Fruit fly (Drosophila melanogaster) whole organism, embryonic: ENCODE measurements around the gene Moe.

ENCODE experiments used
- Ada2b ChIP-seq: fragments of 200-800 bp; sonication (Bioruptor generic); IDR thresholded peaks from 2 replicates; pipeline ENCODE4 v1.3.6; 2022; ENCODE audit warnings: missing biosample characterization, missing genetic modification characterization
- Asciz ChIP-seq: fragments of 200-800 bp; sonication (Bioruptor generic); optimal IDR thresholded peaks from 2 replicates; lab custom pipeline; 2017; ENCODE audit warnings: missing biosample characterization, mild to moderate bottlenecking, missing genetic modification characterization, missing genetic modification reagents
- CG1024 ChIP-seq: fragments of 200-800 bp; sonication (Bioruptor generic); IDR thresholded peaks from 2 replicates; pipeline ENCODE4 v1.3.6; 2022; ENCODE audit warnings: missing biosample characterization, missing genetic modification characterization
- CG11247 ChIP-seq: fragments of 200-800 bp; sonication (Bioruptor generic); IDR thresholded peaks from 2 replicates; pipeline ENCODE4 v1.3.6; 2022; ENCODE audit warnings: missing biosample characterization, missing genetic modification characterization
- CG11398 ChIP-seq: fragments of 200-800 bp; sonication (Bioruptor generic); optimal IDR thresholded peaks from 2 replicates; lab custom pipeline; 2016; ENCODE audit warnings: missing biosample characterization, missing genetic modification characterization
- CG11696 ChIP-seq: fragments of 200-800 bp; sonication (Bioruptor generic); IDR thresholded peaks from 2 replicates; pipeline ENCODE4 v1.3.6; 2022; ENCODE audit warnings: missing biosample characterization, missing genetic modification characterization
- CG12155 ChIP-seq: fragments of 200-800 bp; sonication (Bioruptor generic); optimal IDR thresholded peaks from 3 replicates; lab custom pipeline; 2016; ENCODE audit warnings: missing biosample characterization, missing genetic modification characterization
- CG12219 ChIP-seq: fragments of 200-800 bp; sonication (Bioruptor generic); optimal IDR thresholded peaks from 3 replicates; lab custom pipeline; 2018; ENCODE audit warnings: missing biosample characterization, mild to moderate bottlenecking, missing genetic modification characterization
- CG13894 ChIP-seq: fragments of 200-800 bp; sonication (Bioruptor generic); optimal IDR thresholded peaks from 3 replicates; lab custom pipeline; 2018; ENCODE audit warnings: missing biosample characterization, mild to moderate bottlenecking, missing genetic modification characterization, moderate library complexity
- CG14860 ChIP-seq: fragments of 200-800 bp; sonication (Bioruptor generic); IDR thresholded peaks from 3 replicates; pipeline ENCODE4 v1.3.6; 2022; ENCODE audit warnings: missing biosample characterization, missing genetic modification characterization; ENCODE audit not compliant: partially characterized antibody
- CG15011 ChIP-seq: fragments of 200-800 bp; sonication (Bioruptor generic); optimal IDR thresholded peaks from 3 replicates; lab custom pipeline; 2018; ENCODE audit warnings: missing biosample characterization, mild to moderate bottlenecking, missing genetic modification characterization
- CG15601 ChIP-seq: fragments of 200-800 bp; sonication (Bioruptor generic); optimal IDR thresholded peaks from 3 replicates; lab custom pipeline; 2019; ENCODE audit warnings: missing biosample characterization, mild to moderate bottlenecking, missing genetic modification characterization, moderate library complexity
- CG18764 ChIP-seq: fragments of 200-800 bp; sonication (Bioruptor generic); optimal IDR thresholded peaks from 3 replicates; lab custom pipeline; 2016; ENCODE audit warnings: missing biosample characterization, missing genetic modification characterization
- CG2712 ChIP-seq: fragments of 200-800 bp; optimal IDR thresholded peaks from 3 replicates; lab custom pipeline; 2019; ENCODE audit warnings: missing biosample characterization, mild to moderate bottlenecking, missing genetic modification characterization, moderate library complexity
- CG31441 ChIP-seq: fragments of 200-800 bp; sonication (Bioruptor generic); IDR thresholded peaks from 2 replicates; pipeline ENCODE4 v1.3.6; 2022; ENCODE audit warnings: missing biosample characterization, missing genetic modification characterization
- CG3281 ChIP-seq: fragments of 200-800 bp; sonication (Bioruptor generic); optimal IDR thresholded peaks from 3 replicates; lab custom pipeline; 2017; ENCODE audit warnings: missing biosample characterization, mild to moderate bottlenecking, missing genetic modification characterization
- CG3407 ChIP-seq: fragments of 200-800 bp; sonication (Bioruptor generic); optimal IDR thresholded peaks from 2 replicates; lab custom pipeline; 2018; ENCODE audit warnings: missing biosample characterization, mild to moderate bottlenecking, missing genetic modification characterization
- CG3838 ChIP-seq: fragments of 200-800 bp; sonication (Bioruptor generic); optimal IDR thresholded peaks from 3 replicates; lab custom pipeline; 2016; ENCODE audit warnings: missing biosample characterization, missing genetic modification characterization
- CG4328 ChIP-seq: fragments of 200-800 bp; sonication (Bioruptor generic); optimal IDR thresholded peaks from 3 replicates; lab custom pipeline; 2017; ENCODE audit warnings: missing biosample characterization, missing genetic modification reagents, missing genetic modification characterization
- CG7745 ChIP-seq: fragments of 200-800 bp; sonication (Bioruptor generic); optimal IDR thresholded peaks from 2 replicates; lab custom pipeline; 2018; ENCODE audit warnings: missing biosample characterization, mild to moderate bottlenecking, missing genetic modification characterization, moderate library complexity
- CG8388 ChIP-seq: fragments of 200-800 bp; sonication (Bioruptor generic); optimal IDR thresholded peaks from 2 replicates; lab custom pipeline; 2019; ENCODE audit warnings: missing biosample characterization, mild to moderate bottlenecking, missing genetic modification characterization, moderate library complexity
- CG9797 ChIP-seq: fragments of 200-800 bp; sonication (Bioruptor generic); optimal IDR thresholded peaks from 3 replicates; lab custom pipeline; 2018; ENCODE audit warnings: missing biosample characterization, mild to moderate bottlenecking, missing genetic modification characterization
- CoRest ChIP-seq: fragments of 200-800 bp; sonication (Bioruptor generic); optimal IDR thresholded peaks from 3 replicates; lab custom pipeline; 2018; ENCODE audit warnings: missing biosample characterization, mild to moderate bottlenecking, missing genetic modification characterization, moderate library complexity
- CrebB ChIP-seq: fragments of 200-800 bp; sonication (Bioruptor generic); optimal IDR thresholded peaks from 3 replicates; lab custom pipeline; 2018; ENCODE audit warnings: missing biosample characterization, mild to moderate bottlenecking, missing genetic modification characterization
- Dbx ChIP-seq: fragments of 200-800 bp; sonication (Bioruptor generic); IDR thresholded peaks from 3 replicates; pipeline ENCODE4 v1.3.6; 2022; ENCODE audit warnings: missing biosample characterization, missing genetic modification characterization
- HLH4C ChIP-seq: fragments of 200-800 bp; sonication (Bioruptor generic); IDR thresholded peaks from 3 replicates; pipeline ENCODE4 v1.3.6; 2022; ENCODE audit warnings: missing biosample characterization, missing genetic modification characterization; ENCODE audit not compliant: partially characterized antibody
- Kr ChIP-seq: fragments of 200-800 bp; sonication (Bioruptor generic); optimal IDR thresholded peaks from 2 replicates; lab custom pipeline; 2017; ENCODE audit warnings: missing biosample characterization, mild to moderate bottlenecking, missing genetic modification characterization
- Mad ChIP-seq: fragments of 200-800 bp; sonication (Bioruptor generic); optimal IDR thresholded peaks from 2 replicates; lab custom pipeline; 2016; ENCODE audit warnings: missing biosample characterization, missing genetic modification characterization
- NC2β ChIP-seq: fragments of 200-800 bp; sonication (Bioruptor generic); optimal IDR thresholded peaks from 2 replicates; lab custom pipeline; 2016; ENCODE audit warnings: missing biosample characterization, missing genetic modification characterization
- Poxn ChIP-seq: fragments of 200-800 bp; sonication (Bioruptor generic); IDR thresholded peaks from 2 replicates; pipeline ENCODE4 v1.3.6; 2022; ENCODE audit warnings: missing biosample characterization, missing genetic modification characterization
- Six4 ChIP-seq: fragments of 200-800 bp; sonication (Bioruptor generic); optimal IDR thresholded peaks from 2 replicates; lab custom pipeline; 2016; ENCODE audit warnings: missing biosample characterization, missing genetic modification characterization
- Taf1 ChIP-seq: fragments of 200-800 bp; sonication (Bioruptor generic); IDR thresholded peaks from 2 replicates; pipeline ENCODE4 v1.3.6; 2022; ENCODE audit warnings: missing biosample characterization, missing genetic modification characterization
- bab2 ChIP-seq: fragments of 200-800 bp; sonication (Bioruptor generic); optimal IDR thresholded peaks from 2 replicates; lab custom pipeline; 2016; ENCODE audit warnings: missing biosample characterization, missing genetic modification characterization
- crc ChIP-seq: fragments of 200-800 bp; sonication (Bioruptor generic); optimal IDR thresholded peaks from 2 replicates; lab custom pipeline; 2016; ENCODE audit warnings: missing biosample characterization, missing genetic modification characterization
- croc ChIP-seq: fragments of 200-800 bp; sonication (Bioruptor generic); conservative IDR thresholded peaks from 3 replicates; pipeline ENCODE4 v1.3.6; 2022; ENCODE audit warnings: missing biosample characterization, missing genetic modification characterization
- fd64A ChIP-seq: fragments of 200-800 bp; sonication (Bioruptor generic); optimal IDR thresholded peaks from 3 replicates; lab custom pipeline; 2018; ENCODE audit warnings: missing biosample characterization, mild to moderate bottlenecking, missing genetic modification characterization
- fu2 ChIP-seq: fragments of 200-800 bp; sonication (Bioruptor generic); optimal IDR thresholded peaks from 2 replicates; lab custom pipeline; 2016; ENCODE audit warnings: missing biosample characterization, missing genetic modification characterization
- gcm ChIP-seq: fragments of 200-800 bp; sonication (Bioruptor generic); optimal IDR thresholded peaks from 2 replicates; lab custom pipeline; 2019; ENCODE audit warnings: missing biosample characterization, mild to moderate bottlenecking, missing genetic modification characterization, moderate library complexity
- gem ChIP-seq: fragments of 200-800 bp; sonication (Bioruptor generic); optimal IDR thresholded peaks from 2 replicates; lab custom pipeline; 2019; ENCODE audit warnings: missing biosample characterization, mild to moderate bottlenecking, missing genetic modification characterization, moderate library complexity
- ham ChIP-seq: fragments of 200-800 bp; sonication (Bioruptor generic); IDR thresholded peaks from 2 replicates; pipeline ENCODE4 v1.3.6; 2022; ENCODE audit warnings: missing biosample characterization, missing genetic modification characterization
- hbn ChIP-seq: fragments of 200-800 bp; sonication (Bioruptor generic); IDR thresholded peaks from 2 replicates; pipeline ENCODE4 v1.3.6; 2022; ENCODE audit warnings: missing biosample characterization, missing genetic modification characterization; ENCODE audit not compliant: partially characterized antibody
- hkb ChIP-seq, 2 experiments: fragments of 200-800 bp in 1 of 2; fragments of >200 bp in 1 of 2; sonication (Bioruptor generic) in 1 of 2; IDR thresholded peaks in 1 of 2; optimal IDR thresholded peaks in 1 of 2; 2 replicates each; pipeline versions ENCODE4 v1.3.6 to Lab custom; 2017 to 2022; ENCODE audit warnings: missing biosample characterization in 1 of 2, missing genetic modification characterization in 1 of 2
- klu ChIP-seq: fragments of 200-800 bp; sonication (Bioruptor generic); IDR thresholded peaks from 2 replicates; pipeline ENCODE4 v1.3.6; 2022; ENCODE audit warnings: missing biosample characterization, missing genetic modification characterization
- mirr ChIP-seq: fragments of 200-800 bp; sonication (Bioruptor generic); optimal IDR thresholded peaks from 3 replicates; lab custom pipeline; 2018; ENCODE audit warnings: missing biosample characterization, mild to moderate bottlenecking, missing genetic modification characterization
- pfk ChIP-seq: fragments of 200-800 bp; sonication (Bioruptor generic); optimal IDR thresholded peaks from 2 replicates; lab custom pipeline; 2018; ENCODE audit warnings: missing biosample characterization, mild to moderate bottlenecking, missing genetic modification characterization, moderate library complexity
- phol ChIP-seq: fragments of 200-800 bp; sonication (Bioruptor generic); optimal IDR thresholded peaks from 3 replicates; lab custom pipeline; 2018; ENCODE audit warnings: missing biosample characterization, mild to moderate bottlenecking, missing genetic modification characterization, moderate library complexity
- shn ChIP-seq: fragments of 200-800 bp; sonication (Bioruptor generic); optimal IDR thresholded peaks from 3 replicates; lab custom pipeline; 2016; ENCODE audit warnings: missing biosample characterization, missing genetic modification characterization
- sug ChIP-seq: fragments of 200-800 bp; optimal IDR thresholded peaks from 2 replicates; lab custom pipeline; 2019; ENCODE audit warnings: missing biosample characterization, mild to moderate bottlenecking, missing genetic modification characterization, moderate library complexity
- tap ChIP-seq: fragments of 200-800 bp; optimal IDR thresholded peaks from 3 replicates; lab custom pipeline; 2019; ENCODE audit warnings: missing biosample characterization, mild to moderate bottlenecking, missing genetic modification characterization, moderate library complexity
- twi ChIP-seq: fragments of 200-800 bp; optimal IDR thresholded peaks from 2 replicates; lab custom pipeline; 2019; ENCODE audit warnings: missing biosample characterization, mild to moderate bottlenecking, missing genetic modification characterization, moderate library complexity
- zf30C ChIP-seq: fragments of 200-800 bp; sonication (Bioruptor generic); optimal IDR thresholded peaks from 3 replicates; lab custom pipeline; 2018; ENCODE audit warnings: missing biosample characterization, mild to moderate bottlenecking, missing genetic modification characterization

The Moe gene

DNA sequence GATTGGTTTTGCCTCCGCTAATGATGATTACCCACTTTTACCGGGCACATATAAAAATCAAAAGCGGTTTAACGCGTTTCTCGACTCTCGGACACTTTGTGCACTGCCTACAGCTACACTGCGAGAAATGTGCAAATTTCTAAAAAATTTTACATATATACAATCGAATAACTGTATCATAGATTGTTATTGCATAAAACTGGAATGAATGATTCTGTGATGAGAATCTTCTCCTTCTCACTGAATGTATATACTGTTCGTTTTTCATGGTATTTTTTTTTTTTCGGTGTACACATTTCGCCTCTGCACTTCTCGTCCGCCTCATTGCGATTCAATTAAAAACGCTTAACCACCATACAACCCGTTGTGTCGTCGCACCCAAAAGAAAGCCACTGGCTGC lies 36.9 kb downstream of the Moe start (continued):
- TF ChIP-seq CG18764 (peak; percentile 2), CG3407 (GFP tag; lab: Kevin White, UChicago) (peak; percentile 24), bab2 (no peak), NC2β (GFP tag; lab: Kevin White, UChicago) (no peak), fu2 (GFP tag; lab: Kevin White, UChicago) (no peak), HLH4C (GFP tag; lab: Robert Waterston, UW) (no peak), fd64A (GFP tag; lab: Kevin White, UChicago) (no peak), CG12155 (no peak), gcm (GFP tag; lab: Kevin White, UChicago) (no peak), klu (GFP tag; lab: Robert Waterston, UW) (no peak), Kr (GFP tag; lab: Kevin White, UChicago) (no peak), CG3838 (GFP tag; lab: Kevin White, UChicago) (no peak), hbn (GFP tag; lab: Robert Waterston, UW) (no peak), zf30C (no peak), croc (GFP tag; lab: Robert Waterston, UW) (peak; percentile 21; the same call in 1 of the 3 replicates), Taf1 (no peak), pfk (GFP tag; lab: Kevin White, UChicago) (no peak), tap (peak; percentile 6), CG31441 (GFP tag; lab: Robert Waterston, UW) (peak; percentile 67; the same call in 1 of the 2 replicates), CG11696 (GFP tag; lab: Robert Waterston, UW) (no peak), twi (no peak), CG8388 (GFP tag; lab: Kevin White, UChicago) (peak; percentile 63), CG4328 (GFP tag; lab: Kevin White, UChicago) (no peak), phol (tag; lab: Kevin White, UChicago) (peak; percentile 65), ham (no peak), CG9797 (no peak), CoRest (tag; lab: Kevin White, UChicago) (peak; percentile 48), Poxn (GFP tag; lab: Robert Waterston, UW) (no peak), shn (GFP tag; lab: Kevin White, UChicago) (no peak), CG7745 (no peak), CG2712 (tag; lab: Kevin White, UChicago) (peak; percentile 38), CG11398 (GFP tag; lab: Kevin White, UChicago) (no peak), CG3281 (GFP tag; lab: Kevin White, UChicago) (no peak), CG1024 (no peak), CrebB (tag; lab: Kevin White, UChicago) (no peak), Mad (GFP tag; lab: Kevin White, UChicago) (no peak), CG11247 (no peak), CG13894 (no peak), CG14860 (GFP tag; lab: Robert Waterston, UW) (no peak), CG12219 (GFP tag; lab: Kevin White, UChicago) (peak; percentile 36), Dbx (GFP tag; lab: Robert Waterston, UW) (no peak), crc (GFP tag; lab: Kevin White, UChicago) (no peak), Six4 (GFP tag; lab: Kevin White, UChicago) (peak; percentile 32), Asciz (GFP tag; lab: Kevin White, UChicago) (peak; percentile 56), hkb (optimal IDR thresholded peaks at IDR 0.05; lab: Kevin White, UChicago) (no peak), hkb (GFP tag; IDR thresholded peaks at IDR 0.05; lab: Robert Waterston, UW) (peak; percentile 49; the same call in 1 of the 2 replicates), Ada2b (GFP tag; lab: Robert Waterston, UW) (peak; percentile 29; the same call in 1 of the 2 replicates), CG15011 (GFP tag; lab: Kevin White, UChicago) (no peak), CG15601 (tag; lab: Kevin White, UChicago) (peak; percentile 26), sug (tag; lab: Kevin White, UChicago) (no peak), mirr (GFP tag; lab: Kevin White, UChicago) (no peak), gem (tag; lab: Kevin White, UChicago) (peak; percentile 61)
